Fruit fly (Drosophila melanogaster) whole organism, embryonic: ENCODE results near the gene CG6766.

Experiments
- Abd-B ChIP-seq: fragments of 200-800 bp; sonication (Bioruptor generic); optimal IDR thresholded peaks from 2 replicates; lab custom pipeline; 2018; ENCODE audit warnings: missing biosample characterization, mild to moderate bottlenecking, missing genetic modification characterization, moderate library complexity
- Aef1 ChIP-seq: fragments of 200-800 bp; sonication (Bioruptor generic); IDR thresholded peaks from 3 replicates; pipeline ENCODE4 v1.3.6; 2022; ENCODE audit warnings: missing biosample characterization, missing genetic modification characterization
- Awh ChIP-seq: fragments of 200-800 bp; sonication (Bioruptor generic); IDR thresholded peaks from 2 replicates; pipeline ENCODE4, ENCODE4 v1.3.6; 2022; ENCODE audit warnings: missing biosample characterization, missing genetic modification characterization
- Bteb2 ChIP-seq: fragments of 200-800 bp; sonication (Bioruptor generic); optimal IDR thresholded peaks from 2 replicates; lab custom pipeline; 2016; ENCODE audit warnings: missing biosample characterization, missing genetic modification characterization
- CG10366 ChIP-seq: fragments of 200-800 bp; sonication (Bioruptor generic); IDR thresholded peaks from 2 replicates; pipeline ENCODE4 v1.3.6; 2022; ENCODE audit warnings: missing biosample characterization, missing genetic modification characterization
- CG11247 ChIP-seq: fragments of 200-800 bp; sonication (Bioruptor generic); IDR thresholded peaks from 2 replicates; pipeline ENCODE4 v1.3.6; 2022; ENCODE audit warnings: missing biosample characterization, missing genetic modification characterization
- CG12104 ChIP-seq: fragments of 200-800 bp; sonication (Bioruptor generic); optimal IDR thresholded peaks from 3 replicates; lab custom pipeline; 2016; ENCODE audit warnings: missing biosample characterization, missing genetic modification characterization
- CG12769 ChIP-seq: fragments of 200-800 bp; sonication (Bioruptor generic); optimal IDR thresholded peaks from 2 replicates; lab custom pipeline; 2019; ENCODE audit warnings: missing biosample characterization, mild to moderate bottlenecking, missing genetic modification characterization, moderate library complexity
- CG15073 ChIP-seq: fragments of 200-800 bp; sonication (Bioruptor generic); optimal IDR thresholded peaks from 2 replicates; lab custom pipeline; 2016; ENCODE audit warnings: missing biosample characterization, missing genetic modification characterization
- CG1602 ChIP-seq: fragments of 200-800 bp; sonication (Bioruptor generic); optimal IDR thresholded peaks from 3 replicates; lab custom pipeline; 2016; ENCODE audit warnings: missing biosample characterization, missing genetic modification characterization
- CG18011 ChIP-seq: fragments of 200-800 bp; sonication (Bioruptor generic); optimal IDR thresholded peaks from 2 replicates; lab custom pipeline; 2017; ENCODE audit warnings: missing biosample characterization, missing genetic modification characterization, mild to moderate bottlenecking, moderate library complexity, missing genotype
- CG30431 ChIP-seq: fragments of 200-800 bp; sonication (Bioruptor generic); optimal IDR thresholded peaks from 2 replicates; lab custom pipeline; 2017; ENCODE audit warnings: missing biosample characterization, missing genetic modification characterization
- CG34376 ChIP-seq: fragments of 200-800 bp; sonication (Bioruptor generic); optimal IDR thresholded peaks from 2 replicates; lab custom pipeline; 2018; ENCODE audit warnings: missing biosample characterization, mild to moderate bottlenecking, missing genetic modification characterization
- CG5245 ChIP-seq: fragments of 200-800 bp; sonication (Bioruptor generic); optimal IDR thresholded peaks from 3 replicates; lab custom pipeline; 2016; ENCODE audit warnings: missing biosample characterization, missing genetic modification characterization
- CG7556 ChIP-seq: fragments of 200-800 bp; sonication (Bioruptor generic); optimal IDR thresholded peaks from 2 replicates; lab custom pipeline; 2017; ENCODE audit warnings: missing biosample characterization, mild to moderate bottlenecking, missing genetic modification characterization
- CG8478 ChIP-seq: fragments of >200 bp; optimal IDR thresholded peaks from 2 replicates; lab custom pipeline; 2018
- CG8924 ChIP-seq: fragments of 200-800 bp; optimal IDR thresholded peaks from 3 replicates; lab custom pipeline; 2019; ENCODE audit warnings: missing biosample characterization, mild to moderate bottlenecking, missing genetic modification characterization, moderate library complexity
- CG8944 ChIP-seq: fragments of 200-800 bp; sonication (Bioruptor generic); optimal IDR thresholded peaks from 3 replicates; lab custom pipeline; 2016; ENCODE audit warnings: missing biosample characterization, missing genetic modification characterization
- CG9876 ChIP-seq: fragments of 200-800 bp; sonication (Bioruptor generic); optimal IDR thresholded peaks from 2 replicates; lab custom pipeline; 2016; ENCODE audit warnings: missing biosample characterization, missing genetic modification characterization
- Camta ChIP-seq: fragments of 200-800 bp; sonication (Bioruptor generic); optimal IDR thresholded peaks from 2 replicates; lab custom pipeline; 2016; ENCODE audit warnings: missing biosample characterization, missing genetic modification characterization
- CrebB ChIP-seq: fragments of 200-800 bp; sonication (Bioruptor generic); optimal IDR thresholded peaks from 3 replicates; lab custom pipeline; 2018; ENCODE audit warnings: missing biosample characterization, mild to moderate bottlenecking, missing genetic modification characterization
- D ChIP-seq, 2 experiments: fragments of 200-800 bp in 1 of 2; fragments of >200 bp in 1 of 2; sonication (Bioruptor generic) in 1 of 2; optimal IDR thresholded peaks; 2 replicates in 1 of 2; 3 replicates in 1 of 2; lab custom pipeline; 2017; ENCODE audit warnings: mild to moderate bottlenecking in 1 of 2, missing biosample characterization in 1 of 2, missing genetic modification characterization in 1 of 2, missing genetic modification reagents in 1 of 2
- Dp ChIP-seq: fragments of 200-800 bp; sonication (Bioruptor generic); optimal IDR thresholded peaks from 2 replicates; lab custom pipeline; 2018; ENCODE audit warnings: missing biosample characterization, mild to moderate bottlenecking, missing genetic modification characterization, moderate library complexity
- Ets97D ChIP-seq: fragments of 200-800 bp; sonication (Bioruptor generic); optimal IDR thresholded peaks from 3 replicates; lab custom pipeline; 2016; ENCODE audit warnings: missing biosample characterization, missing genetic modification characterization
- HHEX ChIP-seq: fragments of 200-800 bp; sonication (Bioruptor generic); optimal IDR thresholded peaks from 3 replicates; lab custom pipeline; 2017; ENCODE audit warnings: missing biosample characterization, mild to moderate bottlenecking, missing genetic modification characterization, missing genetic modification reagents
- HLH4C ChIP-seq: fragments of 200-800 bp; sonication (Bioruptor generic); IDR thresholded peaks from 3 replicates; pipeline ENCODE4 v1.3.6; 2022; ENCODE audit warnings: missing biosample characterization, missing genetic modification characterization; ENCODE audit not compliant: partially characterized antibody
- HLH54F ChIP-seq: fragments of 200-800 bp; sonication (Bioruptor generic); optimal IDR thresholded peaks from 3 replicates; lab custom pipeline; 2016; ENCODE audit warnings: missing biosample characterization, missing genetic modification characterization
- Hey ChIP-seq: fragments of 200-800 bp; sonication (Bioruptor generic); optimal IDR thresholded peaks from 3 replicates; lab custom pipeline; 2018; ENCODE audit warnings: missing biosample characterization, mild to moderate bottlenecking, missing genetic modification characterization
- MBD-R2 ChIP-seq: fragments of 200-800 bp; sonication (Bioruptor generic); IDR thresholded peaks from 2 replicates; pipeline ENCODE4 v1.3.6; 2022; ENCODE audit warnings: missing biosample characterization, missing genetic modification characterization
- MESR4 ChIP-seq: fragments of 200-800 bp; sonication (Bioruptor generic); optimal IDR thresholded peaks from 2 replicates; lab custom pipeline; 2018; ENCODE audit warnings: missing biosample characterization, mild to moderate bottlenecking, missing genetic modification characterization, moderate library complexity
- Mad ChIP-seq: fragments of 200-800 bp; sonication (Bioruptor generic); optimal IDR thresholded peaks from 2 replicates; lab custom pipeline; 2016; ENCODE audit warnings: missing biosample characterization, missing genetic modification characterization
- NC2α ChIP-seq: fragments of 200-800 bp; sonication (Bioruptor generic); optimal IDR thresholded peaks from 2 replicates; lab custom pipeline; 2016; ENCODE audit warnings: missing biosample characterization, missing genetic modification characterization
- Optix ChIP-seq: fragments of 200-800 bp; sonication (Bioruptor generic); IDR thresholded peaks from 3 replicates; pipeline ENCODE4 v1.3.6; 2022; ENCODE audit warnings: missing biosample characterization, missing genetic modification characterization
- Rx ChIP-seq: fragments of 200-800 bp; sonication (Bioruptor generic); IDR thresholded peaks from 2 replicates; pipeline ENCODE4 v1.3.6; 2022; ENCODE audit warnings: missing biosample characterization, missing genetic modification characterization
- Trl ChIP-seq, 3 experiments: fragments of >200 bp in 2 of 3; fragments of 200-800 bp in 1 of 3; sonication (Bioruptor generic) in 1 of 3; optimal IDR thresholded peaks; 2 replicates in 1 of 3; 3 replicates in 2 of 3; lab custom pipeline; 2016 to 2017; ENCODE audit warnings: missing biosample characterization in 1 of 3, missing genetic modification characterization in 1 of 3
- abd-A ChIP-seq: fragments of 200-800 bp; sonication (Bioruptor generic); optimal IDR thresholded peaks from 3 replicates; lab custom pipeline; 2019; ENCODE audit warnings: missing biosample characterization, mild to moderate bottlenecking, missing genetic modification characterization, moderate library complexity
- ase ChIP-seq: fragments of 200-800 bp; sonication (Bioruptor generic); IDR thresholded peaks from 3 replicates; pipeline ENCODE4 v1.3.6; 2022; ENCODE audit warnings: missing biosample characterization, missing genetic modification characterization
- az2 ChIP-seq: fragments of 200-800 bp; sonication (Bioruptor generic); optimal IDR thresholded peaks from 3 replicates; lab custom pipeline; 2016; ENCODE audit warnings: missing biosample characterization, missing genetic modification characterization
- her ChIP-seq: fragments of 200-800 bp; sonication (Bioruptor generic); optimal IDR thresholded peaks from 2 replicates; lab custom pipeline; 2016; ENCODE audit warnings: missing biosample characterization, missing genetic modification characterization
- hkb ChIP-seq, 2 experiments: fragments of 200-800 bp in 1 of 2; fragments of >200 bp in 1 of 2; sonication (Bioruptor generic) in 1 of 2; IDR thresholded peaks in 1 of 2; optimal IDR thresholded peaks in 1 of 2; 2 replicates each; pipeline versions ENCODE4 v1.3.6 to Lab custom; 2017 to 2022; ENCODE audit warnings: missing biosample characterization in 1 of 2, missing genetic modification characterization in 1 of 2
- insv ChIP-seq, 2 experiments: fragments of 200-800 bp; sonication (Bioruptor generic); optimal IDR thresholded peaks; 3 replicates each; lab custom pipeline; 2016 to 2018; ENCODE audit warnings: missing biosample characterization in 2 of 2, missing genetic modification characterization in 2 of 2
- knrl ChIP-seq: fragments of 200-800 bp; sonication (Bioruptor generic); IDR thresholded peaks from 3 replicates; pipeline ENCODE4 v1.3.6; 2022; ENCODE audit warnings: missing biosample characterization, missing genetic modification characterization; ENCODE audit not compliant: partially characterized antibody
- oc ChIP-seq: fragments of 200-800 bp; sonication (Bioruptor generic); optimal IDR thresholded peaks from 2 replicates; lab custom pipeline; 2018; ENCODE audit warnings: missing biosample characterization, mild to moderate bottlenecking, missing genetic modification characterization, moderate library complexity
- p53 ChIP-seq: fragments of 200-800 bp; sonication (Bioruptor generic); optimal IDR thresholded peaks from 2 replicates; lab custom pipeline; 2016; ENCODE audit warnings: missing biosample characterization, missing genetic modification characterization
- pnt ChIP-seq: fragments of 200-800 bp; sonication (Bioruptor generic); optimal IDR thresholded peaks from 3 replicates; lab custom pipeline; 2016; ENCODE audit warnings: missing biosample characterization, missing genetic modification characterization
- row ChIP-seq: fragments of 200-800 bp; sonication (Bioruptor generic); IDR thresholded peaks from 3 replicates; pipeline ENCODE4 v1.3.6; 2022; ENCODE audit warnings: missing biosample characterization, missing genetic modification characterization
- run ChIP-seq: fragments of 200-800 bp; sonication (Bioruptor generic); optimal IDR thresholded peaks from 3 replicates; lab custom pipeline; 2018; ENCODE audit warnings: missing biosample characterization, mild to moderate bottlenecking, missing genetic modification characterization
- slp2 ChIP-seq: fragments of 200-800 bp; sonication (Bioruptor generic); optimal IDR thresholded peaks from 2 replicates; lab custom pipeline; 2016; ENCODE audit warnings: missing biosample characterization, missing genetic modification characterization
- sr ChIP-seq: fragments of 200-800 bp; sonication (Bioruptor generic); IDR thresholded peaks from 3 replicates; pipeline ENCODE4 v1.3.6; 2022; ENCODE audit warnings: missing biosample characterization, missing genetic modification characterization
- ssp ChIP-seq: fragments of 200-800 bp; sonication (Bioruptor generic); IDR thresholded peaks from 2 replicates; pipeline ENCODE4 v1.3.6; 2022; ENCODE audit warnings: missing biosample characterization, missing genetic modification characterization
- zfh2 ChIP-seq: fragments of 200-800 bp; sonication (Bioruptor generic); optimal IDR thresholded peaks from 2 replicates; lab custom pipeline; 2016; ENCODE audit warnings: missing biosample characterization, missing genetic modification characterization

Gene CG6766

DNA sequence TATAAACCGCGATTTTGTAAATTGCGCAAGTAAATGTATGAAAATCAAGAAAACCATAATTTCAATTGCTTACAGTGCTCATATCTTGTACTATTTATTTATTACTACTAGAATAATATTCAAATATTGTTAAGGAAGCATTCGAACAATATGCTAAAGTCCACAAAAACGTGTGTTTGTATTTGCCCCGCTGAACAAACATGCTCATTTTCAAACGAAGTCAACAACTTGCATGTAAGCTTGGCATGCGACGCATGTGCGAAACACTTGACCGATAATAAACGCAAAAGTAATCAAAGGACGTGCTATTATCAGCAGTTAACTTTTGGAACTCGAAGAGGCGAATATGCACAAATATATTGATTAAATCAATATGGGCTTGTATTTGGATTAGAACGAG is 19.3 kb downstream of the CG6766 start (continued):
- no peak for TF ChIP-seq Abd-B (GFP tag; lab: Kevin White, UChicago)
- no peak for TF ChIP-seq CG30431 (GFP tag; lab: Kevin White, UChicago)
- TF ChIP-seq CG8924 (tag; lab: Kevin White, UChicago): peak; percentile 59
- TF ChIP-seq knrl (GFP tag; lab: Robert Waterston, UW): no peak
- no peak for TF ChIP-seq MESR4 (GFP tag; lab: Kevin White, UChicago)
- TF ChIP-seq abd-A (tag; lab: Kevin White, UChicago): no peak
- TF ChIP-seq NC2α (GFP tag; lab: Kevin White, UChicago): peak; percentile 6
- TF ChIP-seq CG34376 (GFP tag; lab: Kevin White, UChicago): peak; percentile 40
- no peak for TF ChIP-seq CG10366
- TF ChIP-seq CG5245: no peak
- TF ChIP-seq CG8478: no peak
- no peak for TF ChIP-seq row (GFP tag; lab: Robert Waterston, UW)
- no peak for TF ChIP-seq pnt (GFP tag; lab: Kevin White, UChicago)
- peak; percentile 19 for TF ChIP-seq CG15073
- TF ChIP-seq Camta: peak; percentile 12
- no peak for TF ChIP-seq p53
- peak; percentile 42 for TF ChIP-seq CG18011
- no peak for TF ChIP-seq Dp (GFP tag; lab: Kevin White, UChicago)
- peak; percentile 82 for TF ChIP-seq CrebB (tag; lab: Kevin White, UChicago)
- no peak for TF ChIP-seq her (GFP tag; lab: Kevin White, UChicago)
- no peak for TF ChIP-seq MBD-R2
- TF ChIP-seq ssp (GFP tag; lab: Robert Waterston, UW): no peak
- no peak for TF ChIP-seq D (optimal IDR thresholded peaks at IDR 0.05; lab: Kevin White, UChicago)
- TF ChIP-seq D (GFP tag; optimal IDR thresholded peaks at IDR 0.05; lab: Kevin White, UChicago): no peak
- TF ChIP-seq Bteb2 (GFP tag; lab: Kevin White, UChicago): peak; percentile 33
- TF ChIP-seq CG7556: peak; percentile 75
- TF ChIP-seq HLH54F: peak; percentile 4
- no peak for TF ChIP-seq az2 (GFP tag; lab: Kevin White, UChicago)
- 0 out of 2 replicates have a peak, but pooled peaks have one; percentile 19 for TF ChIP-seq Awh
- TF ChIP-seq Trl (optimal IDR thresholded peaks at IDR 0.05; lab: Kevin White, UChicago): no peak
- peak; percentile 61 for TF ChIP-seq Trl (GFP tag; optimal IDR thresholded peaks at IDR 0.05; lab: Kevin White, UChicago)
- TF ChIP-seq CG8944: peak; percentile 36
- TF ChIP-seq ase (GFP tag; lab: Robert Waterston, UW): no peak
- no peak for TF ChIP-seq CG9876
- no peak for TF ChIP-seq CG12769 (tag; lab: Kevin White, UChicago)
- peak; percentile 50; the same call in 1 of the 2 replicates for TF ChIP-seq CG11247 (GFP tag; lab: Robert Waterston, UW)
- TF ChIP-seq Ets97D (GFP tag; lab: Kevin White, UChicago): no peak
- TF ChIP-seq Optix (GFP tag; lab: Robert Waterston, UW): no peak
- peak; percentile 40 for TF ChIP-seq Mad (GFP tag; lab: Kevin White, UChicago)
- no peak for TF ChIP-seq slp2 (GFP tag; lab: Kevin White, UChicago)
- TF ChIP-seq Rx: no peak
- peak; percentile 32 for TF ChIP-seq CG12104 (GFP tag; lab: Kevin White, UChicago)
- no peak for TF ChIP-seq hkb (optimal IDR thresholded peaks at IDR 0.05; lab: Kevin White, UChicago)
- TF ChIP-seq hkb (GFP tag; IDR thresholded peaks at IDR 0.05; lab: Robert Waterston, UW): no peak
- TF ChIP-seq insv (GFP tag; optimal IDR thresholded peaks at IDR 0.05; lab: Kevin White, UChicago): peak in 1 of 2 experiments; percentile 53
- TF ChIP-seq CG1602 (GFP tag; lab: Kevin White, UChicago): peak; percentile 22
- TF ChIP-seq zfh2: no peak
- TF ChIP-seq sr: no peak
- peak; percentile 67 for TF ChIP-seq Hey (tag; lab: Kevin White, UChicago)
- TF ChIP-seq oc (tag; lab: Kevin White, UChicago): no peak
- TF ChIP-seq run (tag; lab: Kevin White, UChicago): no peak
- TF ChIP-seq HLH4C: no peak
- TF ChIP-seq Aef1 (GFP tag; lab: Robert Waterston, UW): no peak
- TF ChIP-seq HHEX (GFP tag; lab: Kevin White, UChicago): peak; percentile 77
